Worm (Caenorhabditis elegans): ENCODE results near the gene oac-48.

DNA sequence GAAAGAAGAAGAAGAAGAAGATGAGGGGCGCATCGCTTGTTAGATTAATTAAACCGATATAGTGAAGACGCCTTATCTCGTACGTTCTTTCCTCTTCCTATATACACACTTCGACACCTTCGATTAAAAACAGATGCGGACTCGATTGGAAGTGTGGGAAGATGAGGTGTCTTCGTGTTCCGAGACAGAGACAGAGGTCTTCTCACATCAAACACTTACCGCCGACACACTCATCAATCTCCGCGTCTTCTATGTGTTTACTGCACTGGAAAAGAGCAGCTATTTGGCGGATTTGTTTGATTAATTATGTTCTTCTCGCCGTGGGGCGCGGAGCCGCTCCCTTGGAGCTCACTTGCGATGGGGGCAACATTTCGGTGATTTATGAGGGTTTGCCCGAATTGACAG, 25.8 kb downstream of the oac-48 start:
- no peak for TF ChIP-seq dao-5 (tag; optimal IDR thresholded peaks at IDR 0.05)
- TF ChIP-seq him-1 (tag; optimal IDR thresholded peaks at IDR 0.05): no peak
- no peak for TF ChIP-seq W03F9.2 (tag; optimal IDR thresholded peaks at IDR 0.05)

Data from whole organism, L4/young adult.